Fruit fly (Drosophila melanogaster) whole organism, embryonic: ENCODE data around the gene CG42237.

Source experiments
- Awh ChIP-seq: fragments of 200-800 bp; sonication (Bioruptor generic); IDR thresholded peaks from 2 replicates; pipeline ENCODE4, ENCODE4 v1.3.6; 2022; ENCODE audit warnings: missing biosample characterization, missing genetic modification characterization
- Bdp1 ChIP-seq: fragments of 200-800 bp; sonication (Bioruptor generic); optimal IDR thresholded peaks from 3 replicates; lab custom pipeline; 2016; ENCODE audit warnings: missing biosample characterization, missing genetic modification characterization
- Bteb2 ChIP-seq: fragments of 200-800 bp; sonication (Bioruptor generic); optimal IDR thresholded peaks from 2 replicates; lab custom pipeline; 2016; ENCODE audit warnings: missing biosample characterization, missing genetic modification characterization
- CG10565 ChIP-seq: fragments of 200-800 bp; sonication (Bioruptor generic); optimal IDR thresholded peaks from 3 replicates; lab custom pipeline; 2016; ENCODE audit warnings: missing biosample characterization, mild to moderate bottlenecking, missing genetic modification characterization
- CG12155 ChIP-seq: fragments of 200-800 bp; sonication (Bioruptor generic); optimal IDR thresholded peaks from 3 replicates; lab custom pipeline; 2016; ENCODE audit warnings: missing biosample characterization, missing genetic modification characterization
- CG12744 ChIP-seq: fragments of 200-800 bp; sonication (Bioruptor generic); optimal IDR thresholded peaks from 2 replicates; lab custom pipeline; 2016; ENCODE audit warnings: missing biosample characterization, missing genetic modification characterization
- CG14014 ChIP-seq: fragments of 200-800 bp; sonication (Bioruptor generic); IDR thresholded peaks from 2 replicates; pipeline ENCODE4 v1.3.6; 2022; ENCODE audit warnings: missing biosample characterization, missing genetic modification characterization
- CG1603 ChIP-seq: fragments of 200-800 bp; sonication (Bioruptor generic); optimal IDR thresholded peaks from 2 replicates; lab custom pipeline; 2019; ENCODE audit warnings: missing biosample characterization, mild to moderate bottlenecking, missing genetic modification characterization, moderate library complexity
- CG16813 ChIP-seq: fragments of 200-800 bp; sonication (Bioruptor generic); IDR thresholded peaks from 3 replicates; pipeline ENCODE4 v1.3.6; 2022; ENCODE audit warnings: missing biosample characterization, missing genetic modification characterization; ENCODE audit not compliant: partially characterized antibody
- CG17328 ChIP-seq: fragments of 200-800 bp; sonication (Bioruptor generic); IDR thresholded peaks from 2 replicates; pipeline ENCODE4 v1.3.6; 2022; ENCODE audit warnings: missing biosample characterization, missing genetic modification characterization
- CG2129 ChIP-seq: fragments of 200-800 bp; sonication (Bioruptor generic); IDR thresholded peaks from 2 replicates; pipeline ENCODE4 v1.3.6; 2022; ENCODE audit warnings: missing biosample characterization, missing genetic modification characterization; ENCODE audit not compliant: partially characterized antibody
- CG2678 ChIP-seq: fragments of 200-800 bp; sonication (Bioruptor generic); optimal IDR thresholded peaks from 3 replicates; lab custom pipeline; 2019; ENCODE audit warnings: missing biosample characterization, mild to moderate bottlenecking, missing genetic modification characterization, moderate library complexity
- CG2712 ChIP-seq: fragments of 200-800 bp; optimal IDR thresholded peaks from 3 replicates; lab custom pipeline; 2019; ENCODE audit warnings: missing biosample characterization, mild to moderate bottlenecking, missing genetic modification characterization, moderate library complexity
- CG3281 ChIP-seq: fragments of 200-800 bp; sonication (Bioruptor generic); optimal IDR thresholded peaks from 3 replicates; lab custom pipeline; 2017; ENCODE audit warnings: missing biosample characterization, mild to moderate bottlenecking, missing genetic modification characterization
- CG33557 ChIP-seq: fragments of 200-800 bp; sonication (Bioruptor generic); optimal IDR thresholded peaks from 2 replicates; lab custom pipeline; 2019; ENCODE audit warnings: missing biosample characterization, mild to moderate bottlenecking, missing genetic modification characterization, moderate library complexity
- CG4360 ChIP-seq: fragments of 200-800 bp; sonication (Bioruptor generic); IDR thresholded peaks from 2 replicates; pipeline ENCODE4 v1.3.6; 2022; ENCODE audit warnings: missing biosample characterization, missing genetic modification characterization
- CG6854 ChIP-seq: fragments of 200-800 bp; sonication (Bioruptor generic); optimal IDR thresholded peaks from 3 replicates; lab custom pipeline; 2017; ENCODE audit warnings: missing biosample characterization, mild to moderate bottlenecking, missing genetic modification characterization
- ERR ChIP-seq: fragments of 200-800 bp; sonication (Bioruptor generic); optimal IDR thresholded peaks from 2 replicates; lab custom pipeline; 2016; ENCODE audit warnings: missing biosample characterization, missing genetic modification characterization
- Hand ChIP-seq: fragments of 200-800 bp; sonication (Bioruptor generic); optimal IDR thresholded peaks from 2 replicates; lab custom pipeline; 2017; ENCODE audit warnings: mild to moderate bottlenecking, missing biosample characterization, missing genetic modification reagents, missing genetic modification characterization
- Hmr ChIP-seq: fragments of 200-800 bp; sonication (Bioruptor generic); optimal IDR thresholded peaks from 3 replicates; lab custom pipeline; 2017; ENCODE audit warnings: mild to moderate bottlenecking, missing biosample characterization, missing genetic modification reagents, missing genetic modification characterization
- MTF-1 ChIP-seq: fragments of 200-800 bp; sonication (Bioruptor generic); optimal IDR thresholded peaks from 2 replicates; lab custom pipeline; 2018; ENCODE audit warnings: missing biosample characterization, mild to moderate bottlenecking, missing genetic modification characterization, borderline replicate concordance
- Mad ChIP-seq: fragments of 200-800 bp; sonication (Bioruptor generic); optimal IDR thresholded peaks from 2 replicates; lab custom pipeline; 2016; ENCODE audit warnings: missing biosample characterization, missing genetic modification characterization
- Myb ChIP-seq: fragments of 200-800 bp; sonication (Bioruptor generic); optimal IDR thresholded peaks from 2 replicates; lab custom pipeline; 2016; ENCODE audit warnings: missing biosample characterization, missing genetic modification characterization
- Pdp1 ChIP-seq, 2 experiments: fragments of 200-800 bp; sonication (Bioruptor generic); optimal IDR thresholded peaks; 3 replicates each; lab custom pipeline; 2016; ENCODE audit warnings: missing biosample characterization in 2 of 2, missing genetic modification characterization in 2 of 2, mild to moderate bottlenecking in 1 of 2, moderate library complexity in 1 of 2
- Rx ChIP-seq: fragments of 200-800 bp; sonication (Bioruptor generic); IDR thresholded peaks from 2 replicates; pipeline ENCODE4 v1.3.6; 2022; ENCODE audit warnings: missing biosample characterization, missing genetic modification characterization
- Sox102F ChIP-seq: fragments of 200-800 bp; sonication (Bioruptor generic); optimal IDR thresholded peaks from 2 replicates; lab custom pipeline; 2018; ENCODE audit warnings: missing biosample characterization, mild to moderate bottlenecking, missing genetic modification characterization, moderate library complexity
- Xrp1 ChIP-seq: fragments of 200-800 bp; sonication (Bioruptor generic); IDR thresholded peaks from 2 replicates; pipeline ENCODE4 v1.3.6; 2022; ENCODE audit warnings: missing biosample characterization, missing genetic modification characterization
- amos ChIP-seq: fragments of 200-800 bp; sonication (Bioruptor generic); IDR thresholded peaks from 2 replicates; pipeline ENCODE4 v1.3.6; 2022; ENCODE audit warnings: missing biosample characterization, missing genetic modification characterization; ENCODE audit not compliant: partially characterized antibody
- bcd ChIP-seq: fragments of 200-800 bp; sonication (Bioruptor generic); optimal IDR thresholded peaks from 2 replicates; lab custom pipeline; 2017; ENCODE audit warnings: missing biosample characterization, mild to moderate bottlenecking, missing genetic modification characterization
- eve ChIP-seq, 2 experiments: fragments of >200 bp; optimal IDR thresholded peaks; 2 replicates each; lab custom pipeline; 2017; ENCODE audit warnings: missing biosample characterization in 2 of 2, missing genetic modification characterization in 2 of 2
- gce ChIP-seq: fragments of 200-800 bp; sonication (Bioruptor generic); IDR thresholded peaks from 3 replicates; pipeline ENCODE4 v1.3.6; 2022; ENCODE audit warnings: missing biosample characterization, missing genetic modification characterization
- hth ChIP-seq: fragments of >200 bp; optimal IDR thresholded peaks from 2 replicates; lab custom pipeline; 2017; ENCODE audit warnings: inconsistent platforms
- lab ChIP-seq: fragments of 200-800 bp; sonication (Bioruptor generic); optimal IDR thresholded peaks from 3 replicates; lab custom pipeline; 2017; ENCODE audit warnings: missing biosample characterization, missing genetic modification characterization, mild to moderate bottlenecking, moderate library complexity, missing genetic modification reagents
- lmd ChIP-seq: fragments of 200-800 bp; sonication (Bioruptor generic); IDR thresholded peaks from 2 replicates; pipeline ENCODE4 v1.3.6; 2022; ENCODE audit warnings: missing biosample characterization, missing genetic modification characterization
- lola ChIP-seq, 3 experiments: fragments of >200 bp in 2 of 3; fragments of 200-800 bp in 1 of 3; sonication (Bioruptor generic) in 1 of 3; optimal IDR thresholded peaks; 2 replicates each; lab custom pipeline; 2017 to 2019; ENCODE audit warnings: missing biosample characterization in 3 of 3, missing genetic modification characterization in 3 of 3, mild to moderate bottlenecking in 1 of 3, moderate library complexity in 1 of 3
- mld ChIP-seq: fragments of 200-800 bp; sonication (Bioruptor generic); IDR thresholded peaks from 3 replicates; pipeline ENCODE4 v1.3.6; 2022; ENCODE audit warnings: missing biosample characterization, missing genetic modification characterization; ENCODE audit not compliant: partially characterized antibody
- oc ChIP-seq: fragments of 200-800 bp; sonication (Bioruptor generic); optimal IDR thresholded peaks from 2 replicates; lab custom pipeline; 2018; ENCODE audit warnings: missing biosample characterization, mild to moderate bottlenecking, missing genetic modification characterization, moderate library complexity
- pita ChIP-seq: fragments of 200-800 bp; sonication (Bioruptor generic); optimal IDR thresholded peaks from 2 replicates; lab custom pipeline; 2017; ENCODE audit warnings: missing biosample characterization, mild to moderate bottlenecking, missing genetic modification characterization
- repo ChIP-seq: fragments of 200-800 bp; sonication (Bioruptor generic); optimal IDR thresholded peaks from 2 replicates; lab custom pipeline; 2016; ENCODE audit warnings: missing biosample characterization, missing genetic modification characterization
- ro ChIP-seq: fragments of 200-800 bp; sonication (Bioruptor generic); IDR thresholded peaks from 2 replicates; pipeline ENCODE4 v1.3.6; 2022; ENCODE audit warnings: missing biosample characterization, missing genetic modification characterization
- sisA ChIP-seq: fragments of 200-800 bp; sonication (Bioruptor generic); IDR thresholded peaks from 2 replicates; pipeline ENCODE4 v1.3.6; 2022; ENCODE audit warnings: missing biosample characterization, missing genetic modification characterization
- slou ChIP-seq: fragments of 200-800 bp; sonication (Bioruptor generic); optimal IDR thresholded peaks from 3 replicates; lab custom pipeline; 2016; ENCODE audit warnings: missing biosample characterization, missing genetic modification characterization
- slp2 ChIP-seq: fragments of 200-800 bp; sonication (Bioruptor generic); optimal IDR thresholded peaks from 2 replicates; lab custom pipeline; 2016; ENCODE audit warnings: missing biosample characterization, missing genetic modification characterization
- sna ChIP-seq: fragments of 200-800 bp; sonication (Bioruptor generic); IDR thresholded peaks from 2 replicates; pipeline ENCODE4 v1.3.6; 2022; ENCODE audit warnings: missing biosample characterization, missing genetic modification characterization; ENCODE audit not compliant: partially characterized antibody
- sr ChIP-seq: fragments of 200-800 bp; sonication (Bioruptor generic); IDR thresholded peaks from 3 replicates; pipeline ENCODE4 v1.3.6; 2022; ENCODE audit warnings: missing biosample characterization, missing genetic modification characterization
- ssp ChIP-seq: fragments of 200-800 bp; sonication (Bioruptor generic); IDR thresholded peaks from 2 replicates; pipeline ENCODE4 v1.3.6; 2022; ENCODE audit warnings: missing biosample characterization, missing genetic modification characterization
- ttk ChIP-seq: fragments of 200-800 bp; sonication (Bioruptor generic); IDR thresholded peaks from 2 replicates; pipeline ENCODE4 v2.1.2; 2022; ENCODE audit warnings: missing biosample characterization, missing genetic modification characterization
- twi ChIP-seq: fragments of 200-800 bp; optimal IDR thresholded peaks from 2 replicates; lab custom pipeline; 2019; ENCODE audit warnings: missing biosample characterization, mild to moderate bottlenecking, missing genetic modification characterization, moderate library complexity
- unpg ChIP-seq: fragments of 200-800 bp; sonication (Bioruptor generic); optimal IDR thresholded peaks from 3 replicates; lab custom pipeline; 2018; ENCODE audit warnings: missing biosample characterization, mild to moderate bottlenecking, missing genetic modification characterization, moderate library complexity
- vvl ChIP-seq: fragments of 200-800 bp; sonication (Bioruptor generic); IDR thresholded peaks from 2 replicates; pipeline ENCODE4 v1.3.6; 2022; ENCODE audit warnings: missing biosample characterization, missing genetic modification characterization

CG42237 gene

dm6 chrX:13108144-13108824 lies 6.6 kb upstream of the CG42237 start, which contains the start of gene Fer3HCH (continued):
- TF ChIP-seq lola (GFP tag; optimal IDR thresholded peaks at IDR 0.05; lab: Kevin White, UChicago) (no peak), CG6854 (GFP tag; lab: Kevin White, UChicago) (no peak), CG2712 (tag; lab: Kevin White, UChicago) (no peak), CG12744 (GFP tag; lab: Kevin White, UChicago) (no peak), Bteb2 (GFP tag; lab: Kevin White, UChicago) (no peak), CG10565 (GFP tag; lab: Kevin White, UChicago) (no peak), Xrp1 (GFP tag; lab: Robert Waterston, UW) (peak; percentile 25; the same call in 1 of the 2 replicates), hth (lab: Kevin White, UChicago) (no peak), CG33557 (GFP tag; lab: Kevin White, UChicago) (peak; percentile 5), CG4360 (GFP tag; lab: Robert Waterston, UW) (no peak), amos (GFP tag; lab: Robert Waterston, UW) (no peak), gce (GFP tag; lab: Robert Waterston, UW) (no peak), Awh (GFP tag; lab: Robert Waterston, UW) (0 out of 2 replicates have a peak, but pooled peaks have one; percentile 29), sna (no peak), Sox102F (GFP tag; lab: Kevin White, UChicago) (peak; percentile 42), Hand (GFP tag; lab: Kevin White, UChicago) (no peak), bcd (GFP tag; lab: Kevin White, UChicago) (no peak), CG2678 (tag; lab: Kevin White, UChicago) (peak; percentile 42), ssp (no peak), MTF-1 (GFP tag; lab: Kevin White, UChicago) (peak; percentile 4), vvl (GFP tag; lab: Robert Waterston, UW) (no peak), mld (no peak), CG17328 (GFP tag; lab: Robert Waterston, UW) (no peak), CG14014 (GFP tag; lab: Robert Waterston, UW) (peak; percentile 43; the same call in 1 of the 2 replicates), twi (tag; lab: Kevin White, UChicago) (no peak), Pdp1 (GFP tag; optimal IDR thresholded peaks at IDR 0.05; lab: Kevin White, UChicago) (no peak), CG12155 (GFP tag; lab: Kevin White, UChicago) (no peak), CG2129 (GFP tag; lab: Robert Waterston, UW) (no peak), CG16813 (GFP tag; lab: Robert Waterston, UW) (no peak), sisA (GFP tag; lab: Robert Waterston, UW) (no peak), Mad (GFP tag; lab: Kevin White, UChicago) (no peak), ttk (GFP tag; lab: Robert Waterston, UW) (no peak), Rx (GFP tag; lab: Robert Waterston, UW) (no peak), Bdp1 (GFP tag; lab: Kevin White, UChicago) (no peak), repo (GFP tag; lab: Kevin White, UChicago) (no peak), Myb (GFP tag; lab: Kevin White, UChicago) (no peak), ERR (GFP tag; lab: Kevin White, UChicago) (no peak), Hmr (GFP tag; lab: Kevin White, UChicago) (peak; percentile 15), sr (GFP tag; lab: Robert Waterston, UW) (no peak), oc (tag; lab: Kevin White, UChicago) (no peak), CG1603 (tag; lab: Kevin White, UChicago) (peak; percentile 22), lab (GFP tag; lab: Kevin White, UChicago) (peak; percentile 13), eve (GFP tag; optimal IDR thresholded peaks at IDR 0.05; lab: Kevin White, UChicago) (no peak), slou (no peak), unpg (GFP tag; lab: Kevin White, UChicago) (peak; percentile 21), pita (GFP tag; lab: Kevin White, UChicago) (no peak), slp2 (GFP tag; lab: Kevin White, UChicago) (no peak), lmd (GFP tag; lab: Robert Waterston, UW) (no peak), CG3281 (GFP tag; lab: Kevin White, UChicago) (peak; percentile 29), ro (no peak)
